Worm (Caenorhabditis elegans) whole organism, young adult: ENCODE data around the gene vha-12.

Experiments
- B0336.3 ChIP-seq: fragments of 200-800 bp; sonication (Bioruptor generic); IDR thresholded peaks from 2 replicates; pipeline ENCODE4 v1.3.6; 2022; ENCODE audit warnings: missing genetic modification characterization, missing compliant biosample characterization
- C06A6.2 ChIP-seq: fragments of 200-800 bp; sonication (Bioruptor generic); conservative IDR thresholded peaks from 2 replicates; pipeline ENCODE4 v1.3.6; 2022; ENCODE audit warnings: missing genetic modification characterization, missing compliant biosample characterization
- D2030.7 ChIP-seq: fragments of 200-800 bp; sonication (Bioruptor generic); IDR thresholded peaks from 2 replicates; pipeline ENCODE4 v1.3.6; 2022; ENCODE audit warnings: missing genetic modification reagents, missing genetic modification characterization, missing compliant biosample characterization
- F37B4.10 ChIP-seq: fragments of 200-800 bp; sonication (Bioruptor generic); IDR thresholded peaks from 2 replicates; pipeline ENCODE4 v1.3.6; 2022; ENCODE audit warnings: missing genetic modification characterization, missing compliant biosample characterization
- F39B2.1 ChIP-seq: fragments of 200-800 bp; sonication (Bioruptor generic); IDR thresholded peaks from 2 replicates; pipeline ENCODE4 v1.3.6; 2022; ENCODE audit warnings: missing genetic modification reagents, missing genetic modification characterization, missing compliant biosample characterization
- F49E8.2 ChIP-seq: sonication (generic microtip); optimal IDR thresholded peaks from 3 replicates; lab custom pipeline; 2017; ENCODE audit warnings: missing genetic modification characterization, mild to moderate bottlenecking, missing compliant biosample characterization, antibody characterized with exemption, moderate library complexity; ENCODE audit not compliant: insufficient read depth
- F52B5.7 ChIP-seq: sonication (generic microtip); optimal IDR thresholded peaks from 2 replicates; lab custom pipeline; 2016; ENCODE audit warnings: mild to moderate bottlenecking, missing genetic modification characterization, missing compliant biosample characterization
- K11D2.4 ChIP-seq: fragments of 200-800 bp; sonication (Bioruptor generic); IDR thresholded peaks from 2 replicates; pipeline ENCODE4 v1.3.6; 2022; ENCODE audit warnings: missing genetic modification reagents, missing genetic modification characterization, missing compliant biosample characterization
- T07F8.4 ChIP-seq: sonication (generic microtip); optimal IDR thresholded peaks from 2 replicates; lab custom pipeline; 2016; ENCODE audit warnings: mild to moderate bottlenecking, missing genetic modification characterization, moderate library complexity, missing compliant biosample characterization
- Y56A3A.18 ChIP-seq: fragments of 200-800 bp; sonication (Bioruptor generic); IDR thresholded peaks from 2 replicates; pipeline ENCODE4 v1.3.6; 2022; ENCODE audit warnings: missing genetic modification reagents, missing genetic modification characterization, missing compliant biosample characterization
- ama-1 ChIP-seq, 3 experiments: fragments of 150-350 bp in 1 of 3; sonication (generic microtip) in 2 of 3; optimal IDR thresholded peaks; 2 replicates each; lab custom pipeline; 2014 to 2018; ENCODE audit warnings: missing biosample characterization in 2 of 3, missing genetic modification characterization in 2 of 3, missing genetic modification reagents in 2 of 3
- atf-7 ChIP-seq: sonication (generic microtip); optimal IDR thresholded peaks from 2 replicates; lab custom pipeline; 2017; ENCODE audit warnings: mild to moderate bottlenecking, missing genetic modification characterization, missing compliant biosample characterization
- athp-1 ChIP-seq: sonication (generic microtip); optimal IDR thresholded peaks from 2 replicates; lab custom pipeline; 2017; ENCODE audit warnings: mild to moderate bottlenecking, missing genetic modification characterization, missing compliant biosample characterization
- attf-6 ChIP-seq: fragments of 200-800 bp; sonication (Bioruptor generic); IDR thresholded peaks from 2 replicates; pipeline ENCODE4 v1.3.6; 2022; ENCODE audit warnings: missing genetic modification reagents, missing genetic modification characterization, missing compliant biosample characterization
- ccch-3 ChIP-seq: fragments of 200-800 bp; sonication (Bioruptor generic); optimal IDR thresholded peaks from 2 replicates; lab custom pipeline; 2018; ENCODE audit warnings: mild to moderate bottlenecking, missing genetic modification characterization, missing compliant biosample characterization
- ceh-58 ChIP-seq: fragments of 200-800 bp; sonication (Bioruptor generic); IDR thresholded peaks from 2 replicates; pipeline ENCODE4 v1.3.6; 2022; ENCODE audit warnings: missing genetic modification characterization, missing compliant biosample characterization
- egl-18 ChIP-seq: fragments of 200-800 bp; sonication (Bioruptor generic); IDR thresholded peaks from 2 replicates; pipeline ENCODE4 v1.3.6; 2022; ENCODE audit warnings: missing genetic modification reagents, missing genetic modification characterization, missing compliant biosample characterization
- egrh-3 ChIP-seq: fragments of 200-800 bp; sonication (Bioruptor generic); IDR thresholded peaks from 2 replicates; pipeline ENCODE4 v1.3.6; 2022; ENCODE audit warnings: missing genetic modification reagents, missing genetic modification characterization, missing compliant biosample characterization
- fkh-3 ChIP-seq: sonication (generic microtip); optimal IDR thresholded peaks from 2 replicates; lab custom pipeline; 2016; ENCODE audit warnings: mild to moderate bottlenecking, missing genetic modification characterization, missing compliant biosample characterization
- hrde-1 ChIP-seq: sonication (generic microtip); optimal IDR thresholded peaks from 2 replicates; lab custom pipeline; 2016; ENCODE audit warnings: missing genetic modification characterization, mild to moderate bottlenecking, missing compliant biosample characterization, moderate library complexity, missing genotype, missing genetic modification reagents, borderline replicate concordance
- lag-1 ChIP-seq: fragments of 200-800 bp; sonication (Bioruptor generic); IDR thresholded peaks from 2 replicates; pipeline ENCODE4 v1.3.6; 2022; ENCODE audit warnings: missing genetic modification reagents, missing genetic modification characterization, missing compliant biosample characterization
- lin-35 ChIP-seq, 3 experiments: fragments of 150-350 bp in 2 of 3; sonication (generic microtip) in 1 of 3; optimal IDR thresholded peaks; 2 replicates each; lab custom pipeline; 2014 to 2018; ENCODE audit warnings: missing biosample characterization in 3 of 3, missing genetic modification characterization in 3 of 3, missing genetic modification reagents in 3 of 3
- madf-8 ChIP-seq: fragments of 200-800 bp; sonication (Bioruptor generic); conservative IDR thresholded peaks from 2 replicates; pipeline ENCODE4 v1.3.6; 2022; ENCODE audit warnings: missing genetic modification reagents, missing genetic modification characterization, missing compliant biosample characterization
- mxl-1 ChIP-seq: sonication (generic microtip); optimal IDR thresholded peaks from 2 replicates; lab custom pipeline; 2016; ENCODE audit warnings: missing genetic modification characterization, missing compliant biosample characterization
- nfyb-1 ChIP-seq: fragments of 200-800 bp; sonication (Bioruptor generic); IDR thresholded peaks from 2 replicates; pipeline ENCODE4 v1.3.6; 2022; ENCODE audit warnings: missing genetic modification reagents, missing genetic modification characterization, missing compliant biosample characterization
- nhr-90 ChIP-seq: sonication (generic microtip); optimal IDR thresholded peaks from 2 replicates; lab custom pipeline; 2016; ENCODE audit warnings: missing genotype, mild to moderate bottlenecking, missing genetic modification characterization, missing compliant biosample characterization
- pha-4 ChIP-seq: fragments of 150-350 bp; sonication (generic microtip); optimal IDR thresholded peaks from 2 replicates; lab custom pipeline; 2014; ENCODE audit warnings: missing biosample characterization, missing genetic modification reagents, missing genetic modification characterization
- rcor-1 ChIP-seq: fragments of 200-800 bp; sonication (Bioruptor generic); IDR thresholded peaks from 2 replicates; pipeline ENCODE4 v1.3.6; 2022; ENCODE audit warnings: missing genetic modification reagents, missing genetic modification characterization, missing compliant biosample characterization
- repo-1 ChIP-seq: sonication (generic microtip); optimal IDR thresholded peaks from 2 replicates; lab custom pipeline; 2017; ENCODE audit warnings: mild to moderate bottlenecking, missing genetic modification characterization, missing compliant biosample characterization
- rpc-1 ChIP-seq, 2 experiments: fragments of 150-350 bp in 1 of 2; sonication (generic microtip) in 1 of 2; optimal IDR thresholded peaks; 2 replicates each; lab custom pipeline; 2014 to 2018; ENCODE audit warnings: missing biosample characterization in 1 of 2, missing genetic modification characterization in 1 of 2, missing genetic modification reagents in 1 of 2, missing genotype in 1 of 2
- sdz-38 ChIP-seq: sonication (generic microtip); optimal IDR thresholded peaks from 2 replicates; lab custom pipeline; 2016; ENCODE audit warnings: missing genotype, missing genetic modification characterization, missing compliant biosample characterization
- snpc-1.1 ChIP-seq: sonication (generic microtip); optimal IDR thresholded peaks from 2 replicates; lab custom pipeline; 2017; ENCODE audit warnings: missing genetic modification characterization, mild to moderate bottlenecking, missing compliant biosample characterization, antibody characterized with exemption, moderate library complexity, missing genotype, missing genetic modification reagents; ENCODE audit not compliant: insufficient read depth
- zim-3 ChIP-seq: sonication (generic microtip); optimal IDR thresholded peaks from 2 replicates; lab custom pipeline; 2017; ENCODE audit warnings: mild to moderate bottlenecking, missing genetic modification characterization, moderate library complexity, missing compliant biosample characterization
- ztf-26 ChIP-seq: sonication (generic microtip); optimal IDR thresholded peaks from 2 replicates; lab custom pipeline; 2017; ENCODE audit warnings: missing genetic modification characterization, missing compliant biosample characterization
- ztf-6 ChIP-seq: fragments of 200-800 bp; sonication (Bioruptor generic); IDR thresholded peaks from 2 replicates; pipeline ENCODE4 v1.3.6; 2022; ENCODE audit warnings: missing genetic modification reagents, missing genetic modification characterization, missing compliant biosample characterization

Gene vha-12

DNA sequence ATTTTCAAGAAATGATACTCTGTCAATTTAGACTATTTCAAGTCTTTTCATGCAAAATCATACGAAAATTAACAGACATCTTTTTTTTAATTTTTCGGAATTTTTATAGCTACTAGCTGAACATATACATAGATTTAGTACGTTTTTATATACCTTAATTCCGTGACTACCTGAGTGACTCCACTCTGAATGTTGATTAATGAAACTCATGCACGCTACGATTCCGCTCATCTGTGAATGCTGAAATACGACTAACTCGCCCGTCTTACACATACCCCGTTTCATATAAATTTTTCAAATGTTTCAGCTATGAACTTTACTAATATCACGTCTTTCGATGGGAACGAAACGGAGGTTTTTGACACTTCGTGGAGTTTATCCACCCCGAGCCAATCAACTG is 23.7 kb upstream of the vha-12 start, which contains the start of gene ZK470.14:
TSS of gene ZK470.14 (plus strand) at position 301 of the 400 bp plus-strand sequence.
- TF ChIP-seq mxl-1 (tag; lab: Kevin White, UChicago) (no peak), B0336.3 (GFP tag; lab: Robert Waterston, UW) (no peak), atf-7 (tag; lab: Kevin White, UChicago) (no peak), fkh-3 (tag; lab: Kevin White, UChicago) (no peak), sdz-38 (tag; lab: Kevin White, UChicago) (no peak), repo-1 (tag; lab: Kevin White, UChicago) (no peak), hrde-1 (tag; lab: Kevin White, UChicago) (no peak), madf-8 (GFP tag; lab: Robert Waterston, UW) (no peak), ztf-26 (tag; lab: Kevin White, UChicago) (no peak), ztf-6 (no peak), K11D2.4 (GFP tag; lab: Robert Waterston, UW) (no peak), egrh-3 (GFP tag; lab: Robert Waterston, UW) (no peak)

DNA sequence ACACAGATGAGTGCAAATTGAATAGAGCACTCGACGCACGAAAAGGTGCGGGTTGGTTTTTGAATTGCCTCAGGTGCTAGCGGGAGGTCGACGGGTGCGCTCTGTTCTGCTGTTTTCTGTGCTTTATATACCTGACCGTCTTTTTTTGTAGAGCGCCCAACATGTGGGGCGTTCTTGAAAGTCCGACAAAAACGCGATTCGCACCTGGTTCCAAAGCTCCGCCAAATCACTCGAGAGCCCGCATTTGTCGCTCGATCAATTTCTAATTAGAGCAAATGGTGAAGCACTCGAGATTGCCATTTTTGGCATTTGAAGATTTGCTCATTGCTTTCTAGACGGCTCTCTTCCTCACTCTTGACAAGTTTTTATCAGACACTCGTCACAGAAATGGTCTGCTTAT is 13.5 kb upstream of the vha-12 start, which contains the start of gene ZK470.6:
TSS of gene ZK470.6 (minus strand) at position 101 of the 400 bp plus-strand sequence.
- TF ChIP-seq T07F8.4 (tag; lab: Kevin White, UChicago) (no peak), F39B2.1 (GFP tag; lab: Robert Waterston, UW) (no peak), F37B4.10 (no peak), attf-6 (GFP tag; lab: Robert Waterston, UW) (no peak), rpc-1 (optimal IDR thresholded peaks at IDR 0.05; lab: Kevin White, UChicago) (no peak), rpc-1 (tag; optimal IDR thresholded peaks at IDR 0.05; lab: Kevin White, UChicago) (no peak), nhr-90 (tag; lab: Kevin White, UChicago) (no peak), lag-1 (GFP tag; lab: Robert Waterston, UW) (no peak), F52B5.7 (tag; lab: Kevin White, UChicago) (no peak), ceh-58 (GFP tag; lab: Robert Waterston, UW) (no peak), ccch-3 (GFP tag; lab: Kevin White, UChicago) (no peak), athp-1 (tag; lab: Kevin White, UChicago) (no peak), ama-1 (optimal IDR thresholded peaks at IDR 0.05; lab: Kevin White, UChicago) (no peak), ama-1 (GFP tag; optimal IDR thresholded peaks at IDR 0.05; lab: Kevin White, UChicago) (no peak), C06A6.2 (GFP tag; lab: Robert Waterston, UW) (no peak), zim-3 (tag; lab: Kevin White, UChicago) (no peak)

DNA sequence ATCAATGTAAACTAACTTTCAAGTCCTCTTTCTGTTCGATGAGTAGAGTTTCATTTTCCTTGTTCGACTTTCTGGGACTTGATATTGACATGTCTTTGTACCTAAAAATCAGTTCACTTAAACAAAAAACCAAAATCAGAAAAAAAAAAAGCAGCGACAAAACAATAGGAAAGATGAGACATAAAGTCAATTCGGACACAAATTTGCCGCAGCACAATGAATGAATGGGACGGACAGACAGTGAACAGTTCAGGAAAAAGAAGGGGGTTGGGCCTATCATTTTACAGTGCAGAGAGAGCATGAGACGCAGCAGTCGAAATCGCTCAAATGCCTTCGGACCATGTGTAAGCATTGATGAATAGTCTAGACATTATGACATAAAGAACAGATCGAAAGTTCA is 4.2 kb upstream of the vha-12 start, which contains the start of gene mrp-6:
TSS of gene mrp-6 (minus strand) at position 101 of the 400 bp plus-strand sequence.
- TF ChIP-seq rcor-1 (GFP tag; lab: Robert Waterston, UW) (no peak), D2030.7 (GFP tag; lab: Robert Waterston, UW) (no peak), C06A6.2 (GFP tag; lab: Robert Waterston, UW) (no peak), athp-1 (tag; lab: Kevin White, UChicago) (no peak)
- TF ChIP-seq, all 124 proteins: peak for 0

DNA sequence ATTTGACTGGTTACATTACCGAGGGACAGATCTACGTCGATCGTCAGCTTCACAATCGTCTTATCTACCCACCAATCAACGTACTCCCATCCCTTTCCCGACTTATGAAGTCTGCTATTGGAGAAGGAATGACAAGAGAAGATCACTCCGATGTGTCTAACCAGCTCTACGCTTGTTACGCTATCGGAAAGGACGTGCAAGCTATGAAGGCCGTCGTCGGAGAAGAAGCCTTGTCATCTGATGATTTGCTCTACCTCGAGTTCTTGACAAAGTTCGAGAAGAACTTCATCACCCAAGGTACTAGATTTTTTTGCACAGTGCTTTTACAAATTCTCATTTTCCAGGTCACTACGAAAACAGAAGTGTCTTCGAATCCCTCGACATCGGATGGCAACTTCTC is 1.3 kb downstream of the vha-12 start:
- TF ChIP-seq F49E8.2 (tag; lab: Kevin White, UChicago) (no peak), Y56A3A.18 (GFP tag; lab: Robert Waterston, UW) (no peak), lin-35 (GFP tag; optimal IDR thresholded peaks at IDR 0.05; lab: Kevin White, UChicago) (no peak), pha-4 (tag; lab: Kevin White, UChicago) (no peak), athp-1 (tag; lab: Kevin White, UChicago) (no peak), snpc-1.1 (tag; lab: Kevin White, UChicago) (no peak), nfyb-1 (no peak), egl-18 (GFP tag; lab: Robert Waterston, UW) (no peak), hrde-1 (tag; lab: Kevin White, UChicago) (no peak)
